Worm (Caenorhabditis elegans): ENCODE measurements around the gene F37A8.2.

Gene F37A8.2

DNA sequence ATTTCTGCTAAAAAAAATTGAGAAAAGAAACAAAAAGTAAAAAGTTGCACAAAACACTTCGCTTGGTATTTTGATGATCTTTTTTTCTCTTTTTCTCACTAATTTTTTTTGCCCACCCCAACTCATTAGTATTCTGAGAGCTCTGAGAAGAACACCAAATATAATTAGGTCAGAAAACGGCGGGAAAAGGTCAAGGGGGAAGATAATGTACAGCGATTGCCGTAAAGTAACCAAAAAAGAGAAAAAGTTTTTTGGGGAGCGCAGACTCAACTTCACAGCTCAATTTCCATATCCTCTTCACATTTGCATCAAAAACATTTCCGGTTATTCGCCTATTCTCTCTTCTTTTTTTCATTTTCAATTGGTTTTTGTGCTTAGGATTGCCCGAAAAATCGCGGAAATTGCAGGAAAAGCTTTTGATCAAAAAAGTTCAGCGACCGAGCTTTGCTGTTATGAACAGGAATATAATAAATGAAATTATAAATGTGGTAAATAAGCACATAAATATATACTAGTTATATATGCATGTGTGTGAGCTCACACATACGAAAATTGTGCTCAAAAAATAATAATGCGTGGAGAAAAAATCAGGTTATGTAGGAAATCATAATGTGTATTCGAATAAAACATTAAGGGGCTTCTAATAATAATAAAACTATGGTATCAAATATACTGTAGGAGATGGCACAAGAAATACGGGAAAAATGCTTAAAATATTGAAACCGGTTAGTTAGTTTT is 28.6 kb downstream of the F37A8.2 start:
- TF ChIP-seq lin-29 (GFP tag; IDR thresholded peaks at IDR 0.05) = no peak
- no peak for TF ChIP-seq cey-2 (tag; optimal IDR thresholded peaks at IDR 0.05; ENCODE audit: borderline replicate concordance, insufficient read depth)
- TF ChIP-seq nhr-41 (GFP tag; IDR thresholded peaks at IDR 0.05) = no peak
- TF ChIP-seq lin-39 (tag; optimal IDR thresholded peaks at IDR 0.05) = no peak
- peak in 1 of 2 experiments; percentile 3 for TF ChIP-seq lsy-2 (tag; optimal IDR thresholded peaks at IDR 0.05)
- TF ChIP-seq gei-8 (GFP tag; optimal IDR thresholded peaks at IDR 0.05) = no peak
- TF ChIP-seq ceh-32 (tag; optimal IDR thresholded peaks at IDR 0.05; ENCODE audit: poor library complexity) = no peak
- peak; percentile 36; the same call in 1 of the 2 replicates for TF ChIP-seq mdt-29 (GFP tag; IDR thresholded peaks at IDR 0.05)
- TF ChIP-seq daf-12 (tag; optimal IDR thresholded peaks at IDR 0.05) = no peak
- TF ChIP-seq daf-16 (GFP tag; optimal IDR thresholded peaks at IDR 0.05) = peak in 1 of 2 experiments; percentile 67
- TF ChIP-seq daf-16 (tag; optimal IDR thresholded peaks at IDR 0.05) = peak; percentile 6
- TF ChIP-seq attf-4 (tag; optimal IDR thresholded peaks at IDR 0.05) = no peak
- TF ChIP-seq lir-3 (tag; optimal IDR thresholded peaks at IDR 0.05) = no peak
- TF ChIP-seq ama-1 (optimal IDR thresholded peaks at IDR 0.05) = peak; percentile 76
- TF ChIP-seq madf-5 (GFP tag; IDR thresholded peaks at IDR 0.05) = no peak
- TF ChIP-seq aha-1 (tag) = no peak
- TF ChIP-seq saeg-2 (GFP tag; IDR thresholded peaks at IDR 0.05) = no peak
- TF ChIP-seq aly-2 (tag; optimal IDR thresholded peaks at IDR 0.05) = no peak
- no peak for TF ChIP-seq mxl-3 (GFP tag; optimal IDR thresholded peaks at IDR 0.05)
- TF ChIP-seq mdl-1 (tag; optimal IDR thresholded peaks at IDR 0.05) = no peak
- no peak for TF ChIP-seq daf-19 (GFP tag; conservative IDR thresholded peaks at IDR 0.05)
- no peak for TF ChIP-seq F10B5.3 (tag; optimal IDR thresholded peaks at IDR 0.05)
- TF ChIP-seq nhr-111 (GFP tag; optimal IDR thresholded peaks at IDR 0.05) = no peak
- no peak for TF ChIP-seq F44E2.7 (GFP tag; IDR thresholded peaks at IDR 0.05)
- no peak for TF ChIP-seq nhr-102 (tag; optimal IDR thresholded peaks at IDR 0.05)
- no peak for TF ChIP-seq F37D6.2 (tag; optimal IDR thresholded peaks at IDR 0.05)
- TF ChIP-seq ztf-11 (tag; optimal IDR thresholded peaks at IDR 0.05) = no peak
- TF ChIP-seq zip-2 (tag; optimal IDR thresholded peaks at IDR 0.05) = no peak
- TF ChIP-seq ctbp-1 (GFP tag; IDR thresholded peaks at IDR 0.05) = no peak
- TF ChIP-seq hmg-1.1 (GFP tag; IDR thresholded peaks at IDR 0.05) = no peak
- TF ChIP-seq nhr-76 (tag; optimal IDR thresholded peaks at IDR 0.05) = no peak
- TF ChIP-seq unc-62 (GFP tag; optimal IDR thresholded peaks at IDR 0.05 in 1 of 2) = peak in 1 of 2 experiments; percentile 98
- TF ChIP-seq unc-62 (tag; optimal IDR thresholded peaks at IDR 0.05) = no peak
- TF ChIP-seq T20F7.1 (GFP tag; optimal IDR thresholded peaks at IDR 0.05) = peak; percentile 21
- peak; percentile 69; the same call in 1 of the 2 replicates for TF ChIP-seq zfp-3 (GFP tag; conservative IDR thresholded peaks at IDR 0.05)
- TF ChIP-seq unc-39 (tag; optimal IDR thresholded peaks at IDR 0.05) = no peak
- TF ChIP-seq set-16 (GFP tag; IDR thresholded peaks at IDR 0.05) = no peak
- no peak for TF ChIP-seq php-3 (GFP tag; IDR thresholded peaks at IDR 0.05)
- no peak for TF ChIP-seq dmd-6 (GFP tag; IDR thresholded peaks at IDR 0.05)
- TF ChIP-seq ceh-44 (GFP tag; IDR thresholded peaks at IDR 0.05) = no peak
- no peak for TF ChIP-seq madf-9 (GFP tag; conservative IDR thresholded peaks at IDR 0.05)
- no peak for TF ChIP-seq nhr-77 (tag; optimal IDR thresholded peaks at IDR 0.05)
- TF ChIP-seq vab-7 (GFP tag; IDR thresholded peaks at IDR 0.05) = no peak
- TF ChIP-seq hlh-30 (tag; optimal IDR thresholded peaks at IDR 0.05; ENCODE audit: insufficient read depth) = no peak
- peak; percentile 64; the same call in 1 of the 2 replicates for TF ChIP-seq egl-43 (GFP tag; IDR thresholded peaks at IDR 0.05)
- TF ChIP-seq spr-1 (tag; optimal IDR thresholded peaks at IDR 0.05) = no peak
- TF ChIP-seq snpc-4 (tag; optimal IDR thresholded peaks at IDR 0.05) = no peak
- no peak for TF ChIP-seq zag-1 (tag; optimal IDR thresholded peaks at IDR 0.05)
- no peak for TF ChIP-seq jun-1 (tag; optimal IDR thresholded peaks at IDR 0.05)
- TF ChIP-seq R02D3.7 (tag; optimal IDR thresholded peaks at IDR 0.05) = no peak
- TF ChIP-seq dpl-1 (GFP tag; optimal IDR thresholded peaks at IDR 0.05) = no peak

Data from whole organism, L4 larva.